Fruit fly (Drosophila melanogaster) whole organism, prepupa: Measurements from ENCODE around the gene CG17104.

ENCODE experiments used
- CG10631 ChIP-seq: fragments of 200-800 bp; sonication (Bioruptor generic); optimal IDR thresholded peaks from 2 replicates; lab custom pipeline; 2016; ENCODE audit warnings: missing biosample characterization, missing genetic modification characterization
- CG16779 ChIP-seq: fragments of 200-800 bp; sonication (Bioruptor generic); optimal IDR thresholded peaks from 3 replicates; lab custom pipeline; 2017; ENCODE audit warnings: missing biosample characterization, mild to moderate bottlenecking, missing genetic modification characterization
- CG34406 ChIP-seq: fragments of 200-800 bp; sonication (Bioruptor generic); optimal IDR thresholded peaks from 3 replicates; lab custom pipeline; 2016; ENCODE audit warnings: missing biosample characterization, missing genetic modification characterization
- CG8319 ChIP-seq: fragments of 200-800 bp; sonication (Bioruptor generic); optimal IDR thresholded peaks from 3 replicates; lab custom pipeline; 2016; ENCODE audit warnings: missing biosample characterization, missing genetic modification characterization
- Hr39 ChIP-seq: fragments of 200-800 bp; sonication (Bioruptor generic); optimal IDR thresholded peaks from 2 replicates; lab custom pipeline; 2016; ENCODE audit warnings: missing biosample characterization, missing genetic modification characterization

- no peak for TF ChIP-seq CG16779 (tag; lab: Kevin White, UChicago)
- TF ChIP-seq CG10631 (GFP tag; lab: Kevin White, UChicago), result no peak
- TF ChIP-seq Hr39, result no peak
- no peak for TF ChIP-seq CG8319 (GFP tag; lab: Kevin White, UChicago)
- TF ChIP-seq CG34406 (GFP tag; lab: Kevin White, UChicago), result no peak
Measured at dm6 chr2L:10639631-10640030, 37.4 kb upstream of the CG17104 start, which contains the start of gene CG31872.
